Worm (Caenorhabditis elegans): ENCODE measurements around the gene F23H12.3.

DNA sequence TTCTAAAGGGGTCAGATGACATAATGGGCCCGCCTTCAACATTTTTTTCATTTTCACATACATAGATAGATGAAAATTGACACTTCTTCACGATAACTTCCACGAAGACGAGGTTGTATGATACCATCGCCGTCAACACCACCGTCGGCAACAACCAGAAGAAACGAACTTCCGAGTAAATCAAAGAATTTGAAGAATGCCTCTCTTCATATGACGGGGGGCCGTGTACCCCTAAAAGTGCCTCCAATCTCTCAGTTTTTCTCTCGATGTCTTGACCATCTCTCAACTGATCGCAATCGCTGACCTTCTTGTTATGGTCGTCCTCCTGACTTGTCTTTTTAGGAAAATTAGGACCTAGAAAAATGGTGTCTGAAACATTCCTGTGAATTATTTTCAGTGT lies 49.4 kb upstream of the F23H12.3 start:
- TF ChIP-seq ama-1 (optimal IDR thresholded peaks at IDR 0.05) = no peak
- no peak for TF ChIP-seq fkh-10 (GFP tag; optimal IDR thresholded peaks at IDR 0.05)
